Worm (Caenorhabditis elegans) whole organism, mixed stage, embryonic: ENCODE measurements around the gene stip-1.
A peak's percentile ranks its signal among the peaks of the same experiment; 100 is the strongest.

Experiments
- M03D4.4 ChIP-seq: sonication (generic microtip); optimal IDR thresholded peaks from 2 replicates; lab custom pipeline; 2017; ENCODE audit warnings: mild to moderate bottlenecking, missing genetic modification characterization, missing compliant biosample characterization
- bed-3 ChIP-seq: fragments of 200-800 bp; sonication (Bioruptor generic); optimal IDR thresholded peaks from 3 replicates; lab custom pipeline; 2018; ENCODE audit warnings: mild to moderate bottlenecking, missing genetic modification characterization, moderate library complexity, missing compliant biosample characterization
- blmp-1 ChIP-seq: fragments of 150-350 bp; optimal IDR thresholded peaks from 2 replicates; lab custom pipeline; 2014; ENCODE audit warnings: missing biosample characterization, missing genetic modification characterization
- ceh-39 ChIP-seq: fragments of 150-350 bp; optimal IDR thresholded peaks from 2 replicates; lab custom pipeline; 2014; ENCODE audit warnings: missing biosample characterization, missing genetic modification characterization
- ceh-43 ChIP-seq: fragments of 200-800 bp; sonication (Bioruptor generic); optimal IDR thresholded peaks from 2 replicates; lab custom pipeline; 2018; ENCODE audit warnings: mild to moderate bottlenecking, missing genetic modification characterization, moderate library complexity, missing compliant biosample characterization
- ceh-83 ChIP-seq: fragments of 200-800 bp; sonication (Bioruptor generic); optimal IDR thresholded peaks from 2 replicates; lab custom pipeline; 2018; ENCODE audit warnings: mild to moderate bottlenecking, missing genetic modification characterization, missing compliant biosample characterization
- ces-1 ChIP-seq: fragments of 150-350 bp; optimal IDR thresholded peaks from 2 replicates; lab custom pipeline; 2014; ENCODE audit warnings: missing biosample characterization, missing genetic modification reagents, missing genetic modification characterization
- cnd-1 ChIP-seq: fragments of 200-800 bp; sonication (Bioruptor generic); optimal IDR thresholded peaks from 2 replicates; lab custom pipeline; 2018; ENCODE audit warnings: mild to moderate bottlenecking, missing genetic modification characterization, missing compliant biosample characterization
- drap-1 ChIP-seq: fragments of 200-800 bp; sonication (Bioruptor generic); optimal IDR thresholded peaks from 3 replicates; lab custom pipeline; 2018; ENCODE audit warnings: mild to moderate bottlenecking, missing genetic modification characterization, missing compliant biosample characterization
- elt-1 ChIP-seq: sonication (generic microtip); optimal IDR thresholded peaks from 2 replicates; lab custom pipeline; 2017; ENCODE audit warnings: missing genetic modification characterization, mild to moderate bottlenecking, missing compliant biosample characterization, antibody characterized with exemption, moderate library complexity, borderline replicate concordance; ENCODE audit not compliant: insufficient read depth
- elt-3 ChIP-seq: fragments of 150-350 bp; optimal IDR thresholded peaks from 2 replicates; lab custom pipeline; 2014; ENCODE audit warnings: missing biosample characterization, missing genetic modification characterization
- flh-1 ChIP-seq: fragments of 200-800 bp; sonication (Bioruptor generic); optimal IDR thresholded peaks from 2 replicates; lab custom pipeline; 2018; ENCODE audit warnings: mild to moderate bottlenecking, missing genetic modification characterization, moderate library complexity, missing compliant biosample characterization
- ham-2 ChIP-seq: fragments of 200-800 bp; sonication (Bioruptor generic); optimal IDR thresholded peaks from 2 replicates; lab custom pipeline; 2018; ENCODE audit warnings: mild to moderate bottlenecking, missing genetic modification characterization, missing compliant biosample characterization
- lin-13 ChIP-seq: fragments of 150-350 bp; optimal IDR thresholded peaks from 2 replicates; lab custom pipeline; 2014; ENCODE audit warnings: missing biosample characterization, missing genetic modification characterization
- lin-32 ChIP-seq: fragments of 200-800 bp; sonication (Bioruptor generic); optimal IDR thresholded peaks from 2 replicates; lab custom pipeline; 2018; ENCODE audit warnings: mild to moderate bottlenecking, missing genetic modification characterization, missing compliant biosample characterization
- lsy-2 ChIP-seq: fragments of 150-350 bp; optimal IDR thresholded peaks from 2 replicates; lab custom pipeline; 2014; ENCODE audit warnings: missing biosample characterization, missing genetic modification characterization
- mab-5 ChIP-seq: fragments of 150-350 bp; optimal IDR thresholded peaks from 2 replicates; lab custom pipeline; 2014; ENCODE audit warnings: missing biosample characterization, missing genetic modification characterization
- mep-1 ChIP-seq: fragments of 150-350 bp; optimal IDR thresholded peaks from 2 replicates; lab custom pipeline; 2017; ENCODE audit warnings: missing biosample characterization, missing genetic modification reagents, missing genetic modification characterization, inconsistent platforms
- mls-2 ChIP-seq: sonication (generic microtip); optimal IDR thresholded peaks from 2 replicates; lab custom pipeline; 2016; ENCODE audit warnings: mild to moderate bottlenecking, missing genetic modification characterization, moderate library complexity, missing compliant biosample characterization
- nhr-12 ChIP-seq: fragments of 150-350 bp; optimal IDR thresholded peaks from 2 replicates; lab custom pipeline; 2014; ENCODE audit warnings: missing biosample characterization, missing genetic modification characterization
- nhr-2 ChIP-seq: fragments of 150-350 bp; optimal IDR thresholded peaks from 2 replicates; lab custom pipeline; 2014; ENCODE audit warnings: missing biosample characterization, missing genetic modification characterization
- nhr-237 ChIP-seq: fragments of 150-350 bp; optimal IDR thresholded peaks from 2 replicates; lab custom pipeline; 2014; ENCODE audit warnings: missing biosample characterization, missing genetic modification characterization
- nhr-28 ChIP-seq: fragments of 150-350 bp; optimal IDR thresholded peaks from 2 replicates; lab custom pipeline; 2014; ENCODE audit warnings: missing biosample characterization, missing genetic modification characterization
- nhr-76 ChIP-seq: sonication (generic microtip); optimal IDR thresholded peaks from 2 replicates; lab custom pipeline; 2017; ENCODE audit warnings: missing biosample characterization, missing genetic modification characterization
- pha-4 ChIP-seq: fragments of 150-350 bp; optimal IDR thresholded peaks from 2 replicates; lab custom pipeline; 2018; ENCODE audit warnings: missing biosample characterization, missing genetic modification reagents, missing genetic modification characterization
- sem-2 ChIP-seq: fragments of 200-800 bp; sonication (Bioruptor generic); optimal IDR thresholded peaks from 2 replicates; lab custom pipeline; 2018; ENCODE audit warnings: mild to moderate bottlenecking, missing genetic modification characterization, missing compliant biosample characterization
- sptf-1 ChIP-seq: sonication (generic microtip); optimal IDR thresholded peaks from 2 replicates; lab custom pipeline; 2017; ENCODE audit warnings: mild to moderate bottlenecking, missing genetic modification characterization, moderate library complexity, missing compliant biosample characterization
- tbx-8 ChIP-seq: fragments of 200-800 bp; sonication (Bioruptor generic); optimal IDR thresholded peaks from 2 replicates; lab custom pipeline; 2018; ENCODE audit warnings: mild to moderate bottlenecking, missing genetic modification characterization, moderate library complexity, missing compliant biosample characterization
- unc-120 ChIP-seq: sonication (generic microtip); optimal IDR thresholded peaks from 2 replicates; lab custom pipeline; 2017; ENCODE audit warnings: missing genetic modification characterization, missing compliant biosample characterization; ENCODE audit not compliant: poor library complexity, severe bottlenecking
- unc-39 ChIP-seq: fragments of 150-350 bp; optimal IDR thresholded peaks from 2 replicates; lab custom pipeline; 2014; ENCODE audit warnings: missing biosample characterization, missing genetic modification characterization
- zip-8 ChIP-seq: fragments of 150-350 bp; optimal IDR thresholded peaks from 2 replicates; lab custom pipeline; 2014; ENCODE audit warnings: missing biosample characterization, missing genetic modification characterization
- ztf-11 ChIP-seq: fragments of 150-350 bp; optimal IDR thresholded peaks from 2 replicates; lab custom pipeline; 2014; ENCODE audit warnings: missing biosample characterization, missing genetic modification characterization

Gene stip-1

ce11 chrII:10349915-10350314 is at the start of gene stip-1:
TSS of gene stip-1 (minus strand) at chrII:10350012.
- no peak for TF ChIP-seq cnd-1 (tag; lab: Kevin White, UChicago)
- TF ChIP-seq nhr-12 (tag; lab: Kevin White, UChicago): no peak
- no peak for TF ChIP-seq zip-8 (tag; lab: Kevin White, UChicago)
- no peak for TF ChIP-seq sptf-1 (tag; lab: Kevin White, UChicago)
- TF ChIP-seq lin-32: no peak
- TF ChIP-seq bed-3 (GFP tag; lab: Kevin White, UChicago): no peak
- no peak for TF ChIP-seq ces-1 (GFP tag; lab: Kevin White, UChicago)
- TF ChIP-seq mep-1 (tag; lab: Kevin White, UChicago): no peak
- no peak for TF ChIP-seq mab-5
- TF ChIP-seq ceh-43 (GFP tag; lab: Kevin White, UChicago): no peak
- TF ChIP-seq unc-39 (tag; lab: Kevin White, UChicago): no peak
- TF ChIP-seq pha-4 (tag; lab: Kevin White, UChicago): no peak
- TF ChIP-seq ceh-83 (GFP tag; lab: Kevin White, UChicago): no peak
- no peak for TF ChIP-seq ham-2 (GFP tag; lab: Kevin White, UChicago)
- no peak for TF ChIP-seq unc-120 (tag; lab: Kevin White, UChicago)
- TF ChIP-seq nhr-28 (tag; lab: Kevin White, UChicago): no peak
- no peak for TF ChIP-seq ztf-11
- TF ChIP-seq nhr-2 (tag; lab: Kevin White, UChicago): no peak
- no peak for TF ChIP-seq sem-2 (GFP tag; lab: Kevin White, UChicago)
- TF ChIP-seq elt-3 (tag; lab: Kevin White, UChicago): no peak
- TF ChIP-seq, all 35 proteins: peak for 0

- no peak for TF ChIP-seq flh-1
- no peak for TF ChIP-seq nhr-237 (tag; lab: Kevin White, UChicago)
- TF ChIP-seq M03D4.4 (tag; lab: Kevin White, UChicago): no peak
- no peak for TF ChIP-seq nhr-12 (tag; lab: Kevin White, UChicago)
- TF ChIP-seq nhr-28 (tag; lab: Kevin White, UChicago): no peak
- no peak for TF ChIP-seq ham-2 (GFP tag; lab: Kevin White, UChicago)
- TF ChIP-seq ceh-39: no peak
- no peak for TF ChIP-seq sptf-1 (tag; lab: Kevin White, UChicago)
- TF ChIP-seq blmp-1 (tag; lab: Kevin White, UChicago): no peak
- TF ChIP-seq lin-13 (tag; lab: Kevin White, UChicago): no peak
- TF ChIP-seq nhr-76 (tag; lab: Kevin White, UChicago): no peak
- TF ChIP-seq drap-1 (GFP tag; lab: Kevin White, UChicago): no peak
- TF ChIP-seq zip-8 (tag; lab: Kevin White, UChicago): no peak
- TF ChIP-seq ztf-11: no peak
- TF ChIP-seq elt-1 (tag; lab: Kevin White, UChicago): no peak
- TF ChIP-seq ceh-43 (GFP tag; lab: Kevin White, UChicago): no peak
- no peak for TF ChIP-seq nhr-2 (tag; lab: Kevin White, UChicago)
- TF ChIP-seq tbx-8 (GFP tag; lab: Kevin White, UChicago): no peak
- no peak for TF ChIP-seq cnd-1 (tag; lab: Kevin White, UChicago)
- no peak for TF ChIP-seq sem-2 (GFP tag; lab: Kevin White, UChicago)
Measured at ce11 chrII:10396578-10396977, 46.8 kb upstream of the stip-1 start, which contains the start of gene T09F3.5. TSS of gene T09F3.5 (plus strand) at chrII:10396878.

DNA sequence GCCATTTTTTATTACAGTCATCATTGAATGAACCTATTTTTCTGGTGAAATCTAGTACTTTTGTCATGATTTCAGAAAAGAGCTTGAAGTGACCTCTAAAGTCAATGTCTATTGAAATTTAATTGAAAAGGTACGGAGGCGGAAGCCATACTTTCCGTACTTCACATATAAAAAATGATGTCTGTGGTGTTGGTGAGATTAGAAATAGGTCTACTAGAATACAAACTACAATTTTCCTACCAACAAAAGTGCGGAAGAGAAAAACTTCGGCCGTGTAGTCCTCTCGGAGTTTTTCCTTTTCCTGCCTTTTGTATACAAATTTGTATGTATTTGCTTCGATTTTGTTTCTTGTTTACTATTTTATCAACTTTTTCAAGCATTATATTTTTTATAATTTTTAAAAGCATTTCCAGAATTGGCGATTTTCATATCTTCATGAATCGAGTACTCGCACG is 45.5 kb upstream of the stip-1 start, which contains the start of gene T09F3.4:
Gene T09F3.4 (plus strand): TSS at position 405 of the 455 bp plus-strand sequence.
- TF ChIP-seq lsy-2 (tag; lab: Kevin White, UChicago): peak; percentile 11
- TF ChIP-seq nhr-28 (tag; lab: Kevin White, UChicago): peak; percentile 7
- TF ChIP-seq unc-120 (tag; lab: Kevin White, UChicago): peak; percentile 45
- no peak for TF ChIP-seq cnd-1 (tag; lab: Kevin White, UChicago)
- no peak for TF ChIP-seq mep-1 (tag; lab: Kevin White, UChicago)
- TF ChIP-seq, all 35 proteins: peak for 3

DNA sequence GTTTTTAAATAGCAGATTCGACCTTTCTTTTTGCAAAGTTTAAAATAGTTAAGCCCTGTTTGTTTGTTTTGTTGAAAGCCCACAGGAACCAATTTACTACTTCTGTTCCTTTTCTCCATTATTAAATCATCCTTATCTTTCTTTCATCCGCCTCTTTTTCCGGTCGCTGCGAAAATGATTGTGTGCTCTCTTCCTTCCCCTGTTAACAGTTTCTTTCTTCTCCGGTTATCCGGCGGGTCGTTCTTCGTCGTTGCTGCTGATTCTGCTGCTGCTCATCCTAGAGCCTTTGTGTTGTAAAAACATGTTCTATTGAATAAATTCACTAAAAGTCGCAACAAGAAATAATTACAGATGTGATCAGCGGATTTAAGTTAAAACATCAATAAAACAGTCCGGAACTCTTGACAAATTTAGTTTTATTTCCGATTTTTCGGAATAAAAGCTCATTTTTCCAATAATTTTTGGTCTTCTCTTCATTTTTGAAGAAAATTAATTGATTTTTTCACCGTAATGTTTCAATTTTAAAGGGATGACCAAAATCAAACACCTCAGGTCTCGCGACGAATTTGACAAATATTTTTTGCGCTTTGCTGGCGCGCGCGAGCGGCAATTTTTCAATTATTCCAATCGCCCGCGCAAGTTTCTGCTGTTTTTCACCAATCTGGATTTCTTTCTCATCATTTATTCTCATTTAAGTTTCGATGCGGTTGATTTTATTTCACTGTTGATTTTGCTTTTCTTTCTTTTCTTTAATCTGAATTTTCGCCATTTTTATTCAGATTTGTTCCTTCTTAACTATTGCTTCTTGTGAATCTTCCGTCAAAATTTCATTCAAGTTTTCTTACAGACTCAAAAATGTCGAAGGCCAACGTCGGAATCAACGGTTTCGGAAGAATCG is 43.7 kb upstream of the stip-1 start, which contains the start of gene gpd-1:
Gene gpd-1 (plus strand): TSS at position 848 of the 898 bp plus-strand sequence.
- no peak for TF ChIP-seq lin-13 (tag; lab: Kevin White, UChicago)
- TF ChIP-seq nhr-2 (tag; lab: Kevin White, UChicago): no peak
- no peak for TF ChIP-seq elt-3 (tag; lab: Kevin White, UChicago)
- TF ChIP-seq ztf-11: no peak
- TF ChIP-seq unc-120 (tag; lab: Kevin White, UChicago): no peak
- TF ChIP-seq unc-39 (tag; lab: Kevin White, UChicago): no peak
- TF ChIP-seq drap-1 (GFP tag; lab: Kevin White, UChicago): no peak
- TF ChIP-seq mls-2 (tag; lab: Kevin White, UChicago): no peak
- TF ChIP-seq mep-1 (tag; lab: Kevin White, UChicago): no peak
- TF ChIP-seq lin-32: no peak
- TF ChIP-seq ceh-39: no peak
- TF ChIP-seq ceh-83 (GFP tag; lab: Kevin White, UChicago): no peak
- TF ChIP-seq sptf-1 (tag; lab: Kevin White, UChicago): no peak
- TF ChIP-seq bed-3 (GFP tag; lab: Kevin White, UChicago): no peak
- no peak for TF ChIP-seq ham-2 (GFP tag; lab: Kevin White, UChicago)
- TF ChIP-seq nhr-12 (tag; lab: Kevin White, UChicago): no peak
- no peak for TF ChIP-seq nhr-237 (tag; lab: Kevin White, UChicago)
